Fruit fly (Drosophila melanogaster): ENCODE measurements around the gene AstA-R1.

- TF ChIP-seq Mnt (GFP tag; optimal IDR thresholded peaks at IDR 0.05) (no peak), CG14711 (tag; optimal IDR thresholded peaks at IDR 0.05) (peak; percentile 48), CG5204 (GFP tag; optimal IDR thresholded peaks at IDR 0.05) (peak; percentile 65), toe (GFP tag; optimal IDR thresholded peaks at IDR 0.05) (no peak), cnc (optimal IDR thresholded peaks at IDR 0.05) (no peak)
These were observed 119.8 kb downstream of the AstA-R1 start for dm6 chrX:3693989-3694769.
